Worm (Caenorhabditis elegans) whole organism, L1 larva: Measurements from ENCODE around the gene lelo-4.

Experiments
- fos-1 ChIP-seq: fragments of 150-350 bp; optimal IDR thresholded peaks from 2 replicates; lab custom pipeline; 2014; ENCODE audit warnings: missing biosample characterization, missing genetic modification characterization
- lin-14 ChIP-seq: fragments of 200-800 bp; sonication (Bioruptor generic); optimal IDR thresholded peaks from 2 replicates; lab custom pipeline; 2018; ENCODE audit warnings: mild to moderate bottlenecking, missing genetic modification characterization, moderate library complexity, missing compliant biosample characterization
- skn-1 ChIP-seq: fragments of 150-350 bp; optimal IDR thresholded peaks from 2 replicates; lab custom pipeline; 2014; ENCODE audit warnings: missing biosample characterization, missing genetic modification characterization
- sox-4 ChIP-seq: sonication (generic microtip); optimal IDR thresholded peaks from 2 replicates; lab custom pipeline; 2016; ENCODE audit warnings: missing genetic modification characterization, missing compliant biosample characterization

ce11 chrII:5734883-5735282 is 20.2 kb downstream of the lelo-4 start:
- TF ChIP-seq sox-4 (tag; lab: Kevin White, UChicago) (no peak), lin-14 (GFP tag; lab: Kevin White, UChicago) (no peak), fos-1 (tag; lab: Kevin White, UChicago) (no peak), skn-1 (tag; lab: Kevin White, UChicago) (no peak)
